Worm (Caenorhabditis elegans): Measurements from ENCODE around the gene rfc-1.

The rfc-1 gene

DNA sequence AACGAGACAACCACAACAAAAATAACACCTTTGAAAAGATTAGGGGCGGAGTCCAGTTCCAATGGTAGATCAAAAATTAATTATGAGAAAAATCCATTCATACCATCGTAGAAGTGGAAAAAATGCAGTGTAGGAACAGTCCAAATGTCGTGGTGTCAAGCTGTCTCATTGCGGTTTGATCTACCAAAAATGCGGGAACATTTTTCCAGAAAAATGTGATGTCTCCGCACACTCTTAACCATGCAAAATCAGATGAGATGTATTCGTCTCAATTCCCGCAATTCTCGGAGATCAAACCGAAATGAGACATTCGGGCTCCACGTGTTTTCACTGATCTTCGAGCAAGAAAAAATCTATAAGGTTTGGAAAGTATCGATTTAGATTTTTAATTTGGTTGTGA, 51.7 kb downstream of the rfc-1 start:
- TF ChIP-seq mdl-1 (tag; optimal IDR thresholded peaks at IDR 0.05) (no peak), alr-1 (tag; optimal IDR thresholded peaks at IDR 0.05) (no peak), ama-1 (optimal IDR thresholded peaks at IDR 0.05) (no peak), nhr-10 (tag; optimal IDR thresholded peaks at IDR 0.05) (no peak), elt-1 (tag; optimal IDR thresholded peaks at IDR 0.05) (no peak), zag-1 (tag; optimal IDR thresholded peaks at IDR 0.05) (no peak), gmeb-1 (tag; optimal IDR thresholded peaks at IDR 0.05) (no peak)

Measured in whole organism, L2 larva.